Fruit fly (Drosophila melanogaster): ENCODE measurements around the gene CG31248.

dm6 chr3R:7085983-7086376 lies 43.1 kb upstream of the CG31248 start, which contains the start of gene Tailor:
- TF ChIP-seq psq (GFP tag; optimal IDR thresholded peaks at IDR 0.05) (no peak), Hnf4 (GFP tag; optimal IDR thresholded peaks at IDR 0.05) (no peak), lola (GFP tag; optimal IDR thresholded peaks at IDR 0.05) (no peak), ey (GFP tag; optimal IDR thresholded peaks at IDR 0.05) (no peak), pan (optimal IDR thresholded peaks at IDR 0.05) (no peak), usp (GFP tag; optimal IDR thresholded peaks at IDR 0.05) (no peak), h (GFP tag; optimal IDR thresholded peaks at IDR 0.05) (no peak), Mio (GFP tag; optimal IDR thresholded peaks at IDR 0.05) (no peak)

Measured in whole organism, wandering third instar larva.